Fruit fly (Drosophila melanogaster) whole organism, embryonic: ENCODE measurements around the gene Herc4.

ENCODE experiments used
- Adf1 ChIP-seq: fragments of 200-800 bp; sonication (Bioruptor generic); IDR thresholded peaks from 2 replicates; pipeline ENCODE4 v1.3.6; 2022; ENCODE audit warnings: missing biosample characterization, missing genetic modification characterization
- CG10209 ChIP-seq: fragments of 200-800 bp; sonication (Bioruptor generic); optimal IDR thresholded peaks from 3 replicates; lab custom pipeline; 2017; ENCODE audit warnings: missing biosample characterization, mild to moderate bottlenecking, missing genetic modification characterization, missing genetic modification reagents
- CG1024 ChIP-seq: fragments of 200-800 bp; sonication (Bioruptor generic); IDR thresholded peaks from 2 replicates; pipeline ENCODE4 v1.3.6; 2022; ENCODE audit warnings: missing biosample characterization, missing genetic modification characterization
- CG10959 ChIP-seq: fragments of 200-800 bp; sonication (Bioruptor generic); IDR thresholded peaks from 2 replicates; pipeline ENCODE4 v1.3.6; 2022; ENCODE audit warnings: missing biosample characterization, missing genetic modification characterization
- CG11247 ChIP-seq: fragments of 200-800 bp; sonication (Bioruptor generic); IDR thresholded peaks from 2 replicates; pipeline ENCODE4 v1.3.6; 2022; ENCODE audit warnings: missing biosample characterization, missing genetic modification characterization
- CG11723 ChIP-seq: fragments of 200-800 bp; sonication (Bioruptor generic); optimal IDR thresholded peaks from 2 replicates; lab custom pipeline; 2017; ENCODE audit warnings: missing biosample characterization, mild to moderate bottlenecking, missing genetic modification characterization
- CG12219 ChIP-seq: fragments of 200-800 bp; sonication (Bioruptor generic); optimal IDR thresholded peaks from 3 replicates; lab custom pipeline; 2018; ENCODE audit warnings: missing biosample characterization, mild to moderate bottlenecking, missing genetic modification characterization
- CG12659 ChIP-seq: fragments of 200-800 bp; sonication (Bioruptor generic); optimal IDR thresholded peaks from 3 replicates; lab custom pipeline; 2017; ENCODE audit warnings: mild to moderate bottlenecking, missing biosample characterization, missing genetic modification reagents, missing genetic modification characterization
- CG12942 ChIP-seq: fragments of 200-800 bp; sonication (Bioruptor generic); optimal IDR thresholded peaks from 3 replicates; lab custom pipeline; 2016; ENCODE audit warnings: missing biosample characterization, missing genetic modification characterization
- CG14965 ChIP-seq: fragments of 200-800 bp; sonication (Bioruptor generic); optimal IDR thresholded peaks from 2 replicates; lab custom pipeline; 2016; ENCODE audit warnings: missing biosample characterization, missing genetic modification characterization, borderline replicate concordance
- CG15073 ChIP-seq: fragments of 200-800 bp; sonication (Bioruptor generic); optimal IDR thresholded peaks from 2 replicates; lab custom pipeline; 2016; ENCODE audit warnings: missing biosample characterization, missing genetic modification characterization
- CG16815 ChIP-seq: fragments of 200-800 bp; sonication (Bioruptor generic); optimal IDR thresholded peaks from 3 replicates; lab custom pipeline; 2017; ENCODE audit warnings: missing biosample characterization, mild to moderate bottlenecking, missing genetic modification characterization
- CG17328 ChIP-seq: fragments of 200-800 bp; sonication (Bioruptor generic); IDR thresholded peaks from 2 replicates; pipeline ENCODE4 v1.3.6; 2022; ENCODE audit warnings: missing biosample characterization, missing genetic modification characterization
- CG17361 ChIP-seq: fragments of 200-800 bp; sonication (Bioruptor generic); IDR thresholded peaks from 3 replicates; pipeline ENCODE4 v1.3.6; 2022; ENCODE audit warnings: missing biosample characterization, missing genetic modification characterization
- CG18476 ChIP-seq: fragments of 200-800 bp; sonication (Bioruptor generic); optimal IDR thresholded peaks from 2 replicates; lab custom pipeline; 2016; ENCODE audit warnings: missing biosample characterization, mild to moderate bottlenecking, missing genetic modification characterization
- CG31224 ChIP-seq: fragments of 200-800 bp; sonication (Bioruptor generic); IDR thresholded peaks from 2 replicates; pipeline ENCODE4 v1.3.6; 2022; ENCODE audit warnings: missing biosample characterization, missing genetic modification characterization
- CG31388 ChIP-seq: fragments of 200-800 bp; sonication (Bioruptor generic); optimal IDR thresholded peaks from 2 replicates; lab custom pipeline; 2016; ENCODE audit warnings: missing biosample characterization, missing genetic modification characterization
- CG3281 ChIP-seq: fragments of 200-800 bp; sonication (Bioruptor generic); optimal IDR thresholded peaks from 3 replicates; lab custom pipeline; 2017; ENCODE audit warnings: missing biosample characterization, mild to moderate bottlenecking, missing genetic modification characterization
- CG3407 ChIP-seq: fragments of 200-800 bp; sonication (Bioruptor generic); optimal IDR thresholded peaks from 2 replicates; lab custom pipeline; 2018; ENCODE audit warnings: missing biosample characterization, mild to moderate bottlenecking, missing genetic modification characterization
- CG3838 ChIP-seq: fragments of 200-800 bp; sonication (Bioruptor generic); optimal IDR thresholded peaks from 3 replicates; lab custom pipeline; 2016; ENCODE audit warnings: missing biosample characterization, missing genetic modification characterization
- CG43689 ChIP-seq: fragments of 200-800 bp; sonication (Bioruptor generic); IDR thresholded peaks from 2 replicates; pipeline ENCODE4 v1.3.6; 2022; ENCODE audit warnings: missing biosample characterization, missing genetic modification characterization
- CG8359 ChIP-seq: fragments of 200-800 bp; sonication (Bioruptor generic); optimal IDR thresholded peaks from 2 replicates; lab custom pipeline; 2017; ENCODE audit warnings: missing biosample characterization, mild to moderate bottlenecking, missing genetic modification characterization, borderline replicate concordance
- Dfd ChIP-seq, 2 experiments: fragments of >200 bp; optimal IDR thresholded peaks; 2 replicates each; lab custom pipeline; 2017; ENCODE audit warnings: missing biosample characterization in 2 of 2, missing genetic modification characterization in 2 of 2
- Fer1 ChIP-seq: fragments of 200-800 bp; sonication (Bioruptor generic); optimal IDR thresholded peaks from 2 replicates; lab custom pipeline; 2017; ENCODE audit warnings: missing biosample characterization, mild to moderate bottlenecking, missing genetic modification characterization
- Hmr ChIP-seq: fragments of 200-800 bp; sonication (Bioruptor generic); optimal IDR thresholded peaks from 3 replicates; lab custom pipeline; 2017; ENCODE audit warnings: mild to moderate bottlenecking, missing biosample characterization, missing genetic modification reagents, missing genetic modification characterization
- Lhr ChIP-seq: fragments of 200-800 bp; sonication (Bioruptor generic); optimal IDR thresholded peaks from 3 replicates; lab custom pipeline; 2017; ENCODE audit warnings: mild to moderate bottlenecking, missing biosample characterization, missing genetic modification reagents, missing genetic modification characterization
- MBD-R2 ChIP-seq: fragments of 200-800 bp; sonication (Bioruptor generic); IDR thresholded peaks from 2 replicates; pipeline ENCODE4 v1.3.6; 2022; ENCODE audit warnings: missing biosample characterization, missing genetic modification characterization
- NFAT ChIP-seq: fragments of 200-800 bp; sonication (Bioruptor generic); IDR thresholded peaks from 2 replicates; pipeline ENCODE4 v1.3.6; 2022; ENCODE audit warnings: missing biosample characterization, missing genetic modification characterization
- Optix ChIP-seq: fragments of 200-800 bp; sonication (Bioruptor generic); IDR thresholded peaks from 3 replicates; pipeline ENCODE4 v1.3.6; 2022; ENCODE audit warnings: missing biosample characterization, missing genetic modification characterization
- Usf ChIP-seq: fragments of 200-800 bp; sonication (Bioruptor generic); optimal IDR thresholded peaks from 2 replicates; lab custom pipeline; 2017; ENCODE audit warnings: missing genotype, missing biosample characterization, missing genetic modification characterization
- abd-A ChIP-seq: fragments of 200-800 bp; sonication (Bioruptor generic); optimal IDR thresholded peaks from 3 replicates; lab custom pipeline; 2019; ENCODE audit warnings: missing biosample characterization, mild to moderate bottlenecking, missing genetic modification characterization, moderate library complexity
- amos ChIP-seq: fragments of 200-800 bp; sonication (Bioruptor generic); IDR thresholded peaks from 2 replicates; pipeline ENCODE4 v1.3.6; 2022; ENCODE audit warnings: missing biosample characterization, missing genetic modification characterization; ENCODE audit not compliant: partially characterized antibody
- chn ChIP-seq: fragments of 200-800 bp; sonication (Bioruptor generic); optimal IDR thresholded peaks from 2 replicates; lab custom pipeline; 2016; ENCODE audit warnings: missing biosample characterization, missing genetic modification characterization
- da ChIP-seq: fragments of 200-800 bp; sonication (Bioruptor generic); optimal IDR thresholded peaks from 2 replicates; lab custom pipeline; 2016; ENCODE audit warnings: missing biosample characterization, missing genetic modification characterization
- dm ChIP-seq: fragments of 200-800 bp; sonication (Bioruptor generic); optimal IDR thresholded peaks from 3 replicates; lab custom pipeline; 2016; ENCODE audit warnings: missing biosample characterization, missing genetic modification characterization
- exex ChIP-seq: fragments of 200-800 bp; sonication (Bioruptor generic); optimal IDR thresholded peaks from 4 replicates; lab custom pipeline; 2018; ENCODE audit warnings: missing biosample characterization, mild to moderate bottlenecking, missing genetic modification characterization, moderate library complexity
- fd3F ChIP-seq: fragments of 200-800 bp; sonication (Bioruptor generic); optimal IDR thresholded peaks from 2 replicates; lab custom pipeline; 2018; ENCODE audit warnings: missing biosample characterization, mild to moderate bottlenecking, missing genetic modification characterization, moderate library complexity
- gce ChIP-seq: fragments of 200-800 bp; sonication (Bioruptor generic); IDR thresholded peaks from 3 replicates; pipeline ENCODE4 v1.3.6; 2022; ENCODE audit warnings: missing biosample characterization, missing genetic modification characterization
- gcm ChIP-seq: fragments of 200-800 bp; sonication (Bioruptor generic); optimal IDR thresholded peaks from 2 replicates; lab custom pipeline; 2019; ENCODE audit warnings: missing biosample characterization, mild to moderate bottlenecking, missing genetic modification characterization, moderate library complexity
- grau ChIP-seq: fragments of 200-800 bp; optimal IDR thresholded peaks from 3 replicates; lab custom pipeline; 2019; ENCODE audit warnings: missing biosample characterization, mild to moderate bottlenecking, missing genetic modification characterization, moderate library complexity
- hth ChIP-seq: fragments of >200 bp; optimal IDR thresholded peaks from 2 replicates; lab custom pipeline; 2017; ENCODE audit warnings: inconsistent platforms
- jumu ChIP-seq: fragments of 200-800 bp; sonication (Bioruptor generic); optimal IDR thresholded peaks from 3 replicates; lab custom pipeline; 2016; ENCODE audit warnings: missing biosample characterization, missing genetic modification characterization
- ken ChIP-seq: fragments of 200-800 bp; sonication (Bioruptor generic); IDR thresholded peaks from 3 replicates; pipeline ENCODE4 v1.3.6; 2022; ENCODE audit warnings: missing biosample characterization, missing genetic modification characterization
- knrl ChIP-seq: fragments of 200-800 bp; sonication (Bioruptor generic); IDR thresholded peaks from 3 replicates; pipeline ENCODE4 v1.3.6; 2022; ENCODE audit warnings: missing biosample characterization, missing genetic modification characterization; ENCODE audit not compliant: partially characterized antibody
- lbe ChIP-seq: fragments of 200-800 bp; sonication (Bioruptor generic); optimal IDR thresholded peaks from 2 replicates; lab custom pipeline; 2016; ENCODE audit warnings: missing biosample characterization, mild to moderate bottlenecking, missing genetic modification characterization
- pho ChIP-seq: fragments of 200-800 bp; sonication (Bioruptor generic); optimal IDR thresholded peaks from 2 replicates; lab custom pipeline; 2016; ENCODE audit warnings: missing biosample characterization, missing genetic modification characterization
- schlank ChIP-seq: fragments of 200-800 bp; sonication (Bioruptor generic); optimal IDR thresholded peaks from 2 replicates; lab custom pipeline; 2018; ENCODE audit warnings: missing biosample characterization, mild to moderate bottlenecking, missing genetic modification characterization
- tin ChIP-seq: fragments of 200-800 bp; sonication (Bioruptor generic); optimal IDR thresholded peaks from 3 replicates; lab custom pipeline; 2016; ENCODE audit warnings: missing biosample characterization, missing genetic modification characterization
- zfh2 ChIP-seq: fragments of 200-800 bp; sonication (Bioruptor generic); optimal IDR thresholded peaks from 2 replicates; lab custom pipeline; 2016; ENCODE audit warnings: missing biosample characterization, missing genetic modification characterization

The Herc4 gene

dm6 chr3L:1334571-1335427 lies 21.3 kb downstream of the Herc4 start, which contains the start of the genes Hmbs and CG2211 (continued):
- peak; percentile 68 for TF ChIP-seq CG12219 (GFP tag; lab: Kevin White, UChicago)
- TF ChIP-seq CG18476 = peak; percentile 87
- TF ChIP-seq CG17361 (GFP tag; lab: Robert Waterston, UW) = peak; percentile 82
- TF ChIP-seq CG11723 (GFP tag; lab: Kevin White, UChicago) = peak; percentile 68
- peak; percentile 90 for TF ChIP-seq CG12942 (GFP tag; lab: Kevin White, UChicago)
- peak; percentile 75 for TF ChIP-seq CG1024 (GFP tag; lab: Robert Waterston, UW)
- TF ChIP-seq abd-A = no peak
- TF ChIP-seq da (GFP tag; lab: Kevin White, UChicago) = peak; percentile 63
- TF ChIP-seq CG16815 (GFP tag; lab: Kevin White, UChicago) = peak; percentile 71
- TF ChIP-seq lbe (GFP tag; lab: Kevin White, UChicago) = peak; percentile 86
- TF ChIP-seq dm = peak; percentile 86
- TF ChIP-seq CG3281 (GFP tag; lab: Kevin White, UChicago) = peak; percentile 86
- TF ChIP-seq exex (tag; lab: Kevin White, UChicago) = peak; percentile 68
- peak; percentile 82 for TF ChIP-seq Hmr
- peak; percentile 89 for TF ChIP-seq pho (GFP tag; lab: Kevin White, UChicago)
- peak; percentile 76 for TF ChIP-seq CG31388
- TF ChIP-seq CG3838 = peak; percentile 78
- TF ChIP-seq zfh2 (GFP tag; lab: Kevin White, UChicago) = peak; percentile 89
- peak; percentile 84 for TF ChIP-seq jumu
- TF ChIP-seq CG43689 (GFP tag; lab: Robert Waterston, UW) = no peak
- peak; percentile 59; the same call in 2 of the 3 replicates for TF ChIP-seq Optix (GFP tag; lab: Robert Waterston, UW)
- peak; percentile 50 for TF ChIP-seq amos (GFP tag; lab: Robert Waterston, UW)
- TF ChIP-seq Usf (GFP tag; lab: Kevin White, UChicago) = peak; percentile 72
- no peak for TF ChIP-seq Dfd (GFP tag; optimal IDR thresholded peaks at IDR 0.05; lab: Kevin White, UChicago)
- TF ChIP-seq knrl (GFP tag; lab: Robert Waterston, UW) = peak; percentile 60
- TF ChIP-seq CG17328 (GFP tag; lab: Robert Waterston, UW) = peak; percentile 89
- peak; percentile 33 for TF ChIP-seq schlank (tag; lab: Kevin White, UChicago)
- no peak for TF ChIP-seq hth (lab: Kevin White, UChicago)
- TF ChIP-seq CG15073 = no peak
- TF ChIP-seq chn (GFP tag; lab: Kevin White, UChicago) = peak; percentile 92
- TF ChIP-seq gcm = peak; percentile 35
- peak; percentile 29; the same call in 1 of the 2 replicates for TF ChIP-seq Adf1 (GFP tag; lab: Robert Waterston, UW)
- peak; percentile 88 for TF ChIP-seq Fer1 (GFP tag; lab: Kevin White, UChicago)
- peak; percentile 92 for TF ChIP-seq tin (GFP tag; lab: Kevin White, UChicago)
- TF ChIP-seq fd3F (GFP tag; lab: Kevin White, UChicago) = peak; percentile 69
- peak; percentile 80 for TF ChIP-seq CG10209 (GFP tag; lab: Kevin White, UChicago)
- peak; percentile 74 for TF ChIP-seq CG31224 (GFP tag; lab: Robert Waterston, UW)
- TF ChIP-seq CG8359 (GFP tag; lab: Kevin White, UChicago) = no peak
- peak; percentile 49 for TF ChIP-seq CG3407 (GFP tag; lab: Kevin White, UChicago)
- TF ChIP-seq grau (tag; lab: Kevin White, UChicago) = peak; percentile 86
- TF ChIP-seq CG10959 = peak; percentile 67
- TF ChIP-seq MBD-R2 (GFP tag; lab: Robert Waterston, UW) = peak; percentile 82
- TF ChIP-seq NFAT (GFP tag; lab: Robert Waterston, UW) = peak; percentile 76
- TF ChIP-seq CG11247 = peak; percentile 85
- TF ChIP-seq CG14965 (GFP tag; lab: Kevin White, UChicago) = no peak
- peak; percentile 81 for TF ChIP-seq ken (GFP tag; lab: Robert Waterston, UW)
- TF ChIP-seq CG12659 (GFP tag; lab: Kevin White, UChicago) = peak; percentile 94
- TF ChIP-seq Lhr (GFP tag; lab: Kevin White, UChicago) = peak; percentile 80
- peak; percentile 68; the same call in 2 of the 3 replicates for TF ChIP-seq gce (GFP tag; lab: Robert Waterston, UW)
